Worm (Caenorhabditis elegans) whole organism, L4 larva: ENCODE data around the gene sre-47.
A peak's percentile ranks its signal among the peaks of the same experiment; 100 is the strongest.

Experiments
- D1046.2 ChIP-seq: fragments of 200-800 bp; sonication (Bioruptor generic); IDR thresholded peaks from 2 replicates; pipeline ENCODE4 v1.3.6; 2022; ENCODE audit warnings: missing genetic modification characterization, missing compliant biosample characterization
- F49E8.2 ChIP-seq: sonication (generic microtip); optimal IDR thresholded peaks from 2 replicates; lab custom pipeline; 2016; ENCODE audit warnings: missing compliant biosample characterization, mild to moderate bottlenecking, missing genetic modification characterization, borderline replicate concordance
- T26A8.4 ChIP-seq: fragments of 200-800 bp; sonication (Bioruptor generic); IDR thresholded peaks from 2 replicates; pipeline ENCODE4 v1.3.6; 2022; ENCODE audit warnings: missing genetic modification characterization, missing compliant biosample characterization
- aha-1 ChIP-seq: fragments of 150-350 bp; peaks from one replicate; lab custom pipeline; 2014; ENCODE audit warnings: missing biosample characterization, missing genetic modification characterization
- attf-4 ChIP-seq: sonication (generic microtip); optimal IDR thresholded peaks from 3 replicates; lab custom pipeline; 2017; ENCODE audit warnings: missing biosample characterization, missing genetic modification characterization
- ceh-44 ChIP-seq: fragments of 200-800 bp; sonication (Bioruptor generic); IDR thresholded peaks from 2 replicates; pipeline ENCODE4 v1.3.6; 2022; ENCODE audit warnings: missing genetic modification reagents, missing genetic modification characterization, missing compliant biosample characterization
- ceh-62 ChIP-seq: sonication (generic microtip); optimal IDR thresholded peaks from 2 replicates; lab custom pipeline; 2017; ENCODE audit warnings: missing biosample characterization, missing genetic modification characterization
- cey-2 ChIP-seq: sonication (generic microtip); optimal IDR thresholded peaks from 3 replicates; lab custom pipeline; 2017; ENCODE audit warnings: missing genetic modification characterization, mild to moderate bottlenecking, missing compliant biosample characterization, antibody characterized with exemption, borderline replicate concordance; ENCODE audit not compliant: insufficient read depth
- daf-16 ChIP-seq, 3 experiments: sonication (generic microtip); optimal IDR thresholded peaks; 2 replicates each; lab custom pipeline; 2016 to 2017; ENCODE audit warnings: missing genetic modification characterization in 3 of 3, missing genetic modification reagents in 3 of 3, mild to moderate bottlenecking in 2 of 3, missing compliant biosample characterization in 2 of 3, missing biosample characterization in 1 of 3, moderate library complexity in 1 of 3
- daf-19 ChIP-seq: fragments of 200-800 bp; sonication (Bioruptor generic); conservative IDR thresholded peaks from 2 replicates; pipeline ENCODE4 v1.3.6; 2022; ENCODE audit warnings: missing genetic modification characterization, missing compliant biosample characterization
- daf-8 ChIP-seq: fragments of 200-800 bp; sonication (Bioruptor generic); IDR thresholded peaks from 2 replicates; pipeline ENCODE4 v1.3.6; 2022; ENCODE audit warnings: missing genetic modification characterization, missing compliant biosample characterization
- dmd-6 ChIP-seq: fragments of 200-800 bp; sonication (Bioruptor generic); IDR thresholded peaks from 2 replicates; pipeline ENCODE4 v1.3.6; 2022; ENCODE audit warnings: missing genetic modification reagents, missing genetic modification characterization, missing compliant biosample characterization
- dmd-8 ChIP-seq: fragments of 200-800 bp; sonication (Bioruptor generic); IDR thresholded peaks from 2 replicates; pipeline ENCODE4 v1.3.6; 2022; ENCODE audit warnings: missing genetic modification characterization, missing compliant biosample characterization
- fkh-10 ChIP-seq: fragments of 150-350 bp; optimal IDR thresholded peaks from 2 replicates; lab custom pipeline; 2014; ENCODE audit warnings: missing biosample characterization, missing genetic modification reagents, missing genetic modification characterization
- hmg-1.1 ChIP-seq: fragments of 200-800 bp; sonication (Bioruptor generic); IDR thresholded peaks from 2 replicates; pipeline ENCODE4 v1.3.6; 2022; ENCODE audit warnings: missing genetic modification reagents, missing genetic modification characterization, missing compliant biosample characterization
- lim-7 ChIP-seq: fragments of 200-800 bp; sonication (Bioruptor generic); IDR thresholded peaks from 2 replicates; pipeline ENCODE4 v1.3.6; 2022; ENCODE audit warnings: missing genetic modification characterization, missing compliant biosample characterization
- lin-1 ChIP-seq: fragments of 200-800 bp; sonication (Bioruptor generic); IDR thresholded peaks from 2 replicates; pipeline ENCODE4 v1.3.6; 2022; ENCODE audit warnings: missing genetic modification reagents, missing genetic modification characterization, missing compliant biosample characterization
- lin-13 ChIP-seq: fragments of 150-350 bp; optimal IDR thresholded peaks from 2 replicates; lab custom pipeline; 2014; ENCODE audit warnings: missing biosample characterization, missing genetic modification reagents, missing genetic modification characterization
- lin-15B ChIP-seq: fragments of 150-350 bp; sonication (generic microtip); optimal IDR thresholded peaks from 3 replicates; lab custom pipeline; 2014; ENCODE audit warnings: missing biosample characterization, missing genetic modification characterization
- lin-29 ChIP-seq: fragments of 200-800 bp; sonication (Bioruptor generic); IDR thresholded peaks from 2 replicates; pipeline ENCODE4 v1.3.6; 2022; ENCODE audit warnings: missing genetic modification reagents, missing genetic modification characterization, missing compliant biosample characterization
- lsy-2 ChIP-seq, 2 experiments: fragments of 150-350 bp in 1 of 2; sonication (generic microtip) in 1 of 2; optimal IDR thresholded peaks; 2 replicates each; lab custom pipeline; 2014 to 2017; ENCODE audit warnings: missing biosample characterization in 2 of 2, missing genetic modification characterization in 2 of 2
- madf-5 ChIP-seq, 2 experiments: fragments of 200-800 bp; sonication (Bioruptor generic); IDR thresholded peaks; 2 replicates each; pipeline ENCODE4 v1.3.6; 2022; ENCODE audit warnings: missing compliant biosample characterization in 2 of 2, missing genetic modification characterization in 2 of 2
- madf-9 ChIP-seq: fragments of 200-800 bp; sonication (Bioruptor generic); conservative IDR thresholded peaks from 2 replicates; pipeline ENCODE4 v1.3.6; 2022; ENCODE audit warnings: missing genetic modification reagents, missing genetic modification characterization, missing compliant biosample characterization
- mdl-1 ChIP-seq, 2 experiments: fragments of 150-350 bp in 1 of 2; sonication (generic microtip) in 1 of 2; optimal IDR thresholded peaks; 2 replicates each; lab custom pipeline; 2014 to 2017; ENCODE audit warnings: missing biosample characterization in 2 of 2, missing genetic modification characterization in 2 of 2
- mep-1 ChIP-seq: fragments of 150-350 bp; sonication (generic microtip); optimal IDR thresholded peaks from 3 replicates; lab custom pipeline; 2014; ENCODE audit warnings: missing biosample characterization, missing genetic modification characterization
- mxl-2 ChIP-seq: fragments of 200-800 bp; sonication (Bioruptor generic); conservative IDR thresholded peaks from 2 replicates; pipeline ENCODE4 v1.3.6; 2022; ENCODE audit warnings: missing genetic modification reagents, missing genetic modification characterization, missing compliant biosample characterization
- mxl-3 ChIP-seq: fragments of 200-800 bp; sonication (Bioruptor generic); optimal IDR thresholded peaks from 2 replicates; lab custom pipeline; 2018; ENCODE audit warnings: mild to moderate bottlenecking, missing genetic modification characterization, missing compliant biosample characterization
- nhr-28 ChIP-seq: fragments of 150-350 bp; optimal IDR thresholded peaks from 2 replicates; lab custom pipeline; 2014; ENCODE audit warnings: missing biosample characterization, missing genetic modification characterization
- nhr-41 ChIP-seq: fragments of 200-800 bp; sonication (Bioruptor generic); IDR thresholded peaks from 2 replicates; pipeline ENCODE4 v1.3.6; 2022; ENCODE audit warnings: missing genetic modification reagents, missing genetic modification characterization, missing compliant biosample characterization
- nhr-42 ChIP-seq: fragments of 200-800 bp; sonication (Bioruptor generic); IDR thresholded peaks from 2 replicates; pipeline ENCODE4 v1.3.6; 2022; ENCODE audit warnings: missing genetic modification characterization, missing compliant biosample characterization
- nhr-48 ChIP-seq: sonication (generic microtip); optimal IDR thresholded peaks from 2 replicates; lab custom pipeline; 2016; ENCODE audit warnings: mild to moderate bottlenecking, missing genetic modification characterization, missing compliant biosample characterization
- nhr-6 ChIP-seq: fragments of 150-350 bp; optimal IDR thresholded peaks from 2 replicates; lab custom pipeline; 2014; ENCODE audit warnings: missing biosample characterization, missing genetic modification characterization
- nhr-77 ChIP-seq: fragments of 150-350 bp; optimal IDR thresholded peaks from 2 replicates; lab custom pipeline; 2014; ENCODE audit warnings: missing biosample characterization, missing genetic modification characterization
- pha-4 ChIP-seq, 2 experiments: fragments of 150-350 bp in 1 of 2; fragments of 200-800 bp in 1 of 2; sonication (Bioruptor generic) in 1 of 2; IDR thresholded peaks in 1 of 2; optimal IDR thresholded peaks in 1 of 2; 2 replicates each; pipeline versions ENCODE4 v1.3.6 to Lab custom; 2014 to 2022; ENCODE audit warnings: missing genetic modification characterization in 2 of 2, missing genetic modification reagents in 2 of 2, missing biosample characterization in 1 of 2, missing compliant biosample characterization in 1 of 2
- spr-3 ChIP-seq: fragments of 200-800 bp; sonication (Bioruptor generic); optimal IDR thresholded peaks from 2 replicates; lab custom pipeline; 2018; ENCODE audit warnings: mild to moderate bottlenecking, missing genetic modification characterization, missing compliant biosample characterization
- tra-1 ChIP-seq: fragments of 200-800 bp; sonication (Bioruptor generic); IDR thresholded peaks from 2 replicates; pipeline ENCODE4 v1.3.6; 2022; ENCODE audit warnings: missing genetic modification reagents, missing genetic modification characterization, missing compliant biosample characterization
- unc-39 ChIP-seq: sonication (generic microtip); optimal IDR thresholded peaks from 2 replicates; lab custom pipeline; 2017; ENCODE audit warnings: missing biosample characterization, missing genetic modification characterization
- unc-62 ChIP-seq, 3 experiments: fragments of 150-350 bp in 1 of 3; sonication (generic microtip); optimal IDR thresholded peaks in 2 of 3; peaks in 1 of 3; 1 replicate in 1 of 3; 2 replicates in 2 of 3; lab custom pipeline; 2014 to 2017; ENCODE audit warnings: missing biosample characterization in 3 of 3, missing genetic modification characterization in 3 of 3, missing genetic modification reagents in 3 of 3, missing genotype in 1 of 3
- zip-2 ChIP-seq: fragments of 150-350 bp; optimal IDR thresholded peaks from 2 replicates; lab custom pipeline; 2014; ENCODE audit warnings: missing biosample characterization, missing genetic modification characterization
- ztf-7 ChIP-seq: fragments of 150-350 bp; optimal IDR thresholded peaks from 2 replicates; lab custom pipeline; 2014; ENCODE audit warnings: missing biosample characterization, missing genetic modification characterization

Gene sre-47

ce11 chrII:13976161-13976560 lies 8.3 kb downstream of the sre-47 start, which contains the start of gene Y39G8B.2 (continued):
- TF ChIP-seq D1046.2 (GFP tag; lab: Robert Waterston, UW) = 0 out of 2 replicates have a peak, but pooled peaks have one; percentile 40
- no peak for TF ChIP-seq nhr-41
- no peak for TF ChIP-seq spr-3
- TF ChIP-seq mxl-3 (GFP tag; lab: Kevin White, UChicago) = peak; percentile 76
- no peak for TF ChIP-seq dmd-8
- no peak for TF ChIP-seq nhr-48 (tag; lab: Kevin White, UChicago)
- peak; percentile 86 for TF ChIP-seq lin-13 (GFP tag; lab: Kevin White, UChicago)
- TF ChIP-seq unc-39 = no peak
- peak in 1 of 2 experiments; percentile 54 for TF ChIP-seq mdl-1 (tag; optimal IDR thresholded peaks at IDR 0.05; lab: Kevin White, UChicago)
- TF ChIP-seq mxl-2 (GFP tag; lab: Robert Waterston, UW) = no peak
- TF ChIP-seq zip-2 (tag; lab: Kevin White, UChicago) = no peak
- no peak for TF ChIP-seq pha-4 (GFP tag; IDR thresholded peaks at IDR 0.05; lab: Robert Waterston, UW)
- peak; percentile 4 for TF ChIP-seq pha-4 (tag; optimal IDR thresholded peaks at IDR 0.05; lab: Kevin White, UChicago)
- TF ChIP-seq daf-8 (GFP tag; lab: Robert Waterston, UW) = no peak
- no peak for TF ChIP-seq F49E8.2 (tag; lab: Kevin White, UChicago)
- TF ChIP-seq dmd-6 = peak; percentile 72
- no peak for TF ChIP-seq ceh-62 (tag; lab: Kevin White, UChicago)
- peak; percentile 64 to 93 for TF ChIP-seq lsy-2 (tag; optimal IDR thresholded peaks at IDR 0.05; lab: Kevin White, UChicago)
- peak; percentile 57; the same call in 1 of the 2 replicates for TF ChIP-seq madf-9 (GFP tag; lab: Robert Waterston, UW)
- TF ChIP-seq attf-4 (tag; lab: Kevin White, UChicago) = no peak
- TF ChIP-seq daf-19 (GFP tag; lab: Robert Waterston, UW) = no peak
- peak; percentile 59 for TF ChIP-seq fkh-10 (GFP tag; lab: Kevin White, UChicago)
- no peak for TF ChIP-seq ztf-7
- TF ChIP-seq nhr-77 (tag; lab: Kevin White, UChicago) = peak; percentile 98
- TF ChIP-seq cey-2 (tag; lab: Kevin White, UChicago) = no peak
- no peak for TF ChIP-seq T26A8.4
- no peak for TF ChIP-seq madf-5 (GFP tag; IDR thresholded peaks at IDR 0.05; lab: Robert Waterston, UW)
- 0 out of 2 replicates have a peak, but pooled peaks have one; percentile 16 for TF ChIP-seq lin-1 (GFP tag; lab: Robert Waterston, UW)
- TF ChIP-seq lin-29 (GFP tag; lab: Robert Waterston, UW) = peak; percentile 37; the same call in 1 of the 2 replicates
- TF ChIP-seq nhr-6 (tag; lab: Kevin White, UChicago) = peak; percentile 74
- TF ChIP-seq daf-16 (GFP tag; optimal IDR thresholded peaks at IDR 0.05; lab: Kevin White, UChicago) = no peak
- TF ChIP-seq daf-16 (tag; optimal IDR thresholded peaks at IDR 0.05; lab: Kevin White, UChicago) = peak; percentile 71
- TF ChIP-seq nhr-28 (tag; lab: Kevin White, UChicago) = peak; percentile 70
- no peak for TF ChIP-seq lim-7 (GFP tag; lab: Robert Waterston, UW)
- TF ChIP-seq hmg-1.1 (GFP tag; lab: Robert Waterston, UW) = peak; percentile 92
- TF ChIP-seq ceh-44 (GFP tag; lab: Robert Waterston, UW) = no peak
- peak; percentile 75; the same call in 1 of the 2 replicates for TF ChIP-seq tra-1 (GFP tag; lab: Robert Waterston, UW)
- TF ChIP-seq mep-1 (tag; lab: Kevin White, UChicago) = peak; percentile 90
- TF ChIP-seq aha-1 (tag; lab: Kevin White, UChicago) = peak; percentile 98
- peak in 1 of 2 experiments; percentile 97 for TF ChIP-seq unc-62 (GFP tag; optimal IDR thresholded peaks at IDR 0.05 in 1 of 2; lab: Kevin White, UChicago)
- TF ChIP-seq unc-62 (tag; optimal IDR thresholded peaks at IDR 0.05; lab: Kevin White, UChicago) = no peak

ce11 chrII:13974136-13974535 lies 10.3 kb downstream of the sre-47 start:
- TF ChIP-seq nhr-42 (GFP tag; lab: Robert Waterston, UW) = 0 out of 2 replicates have a peak, but pooled peaks have one; percentile 19
- TF ChIP-seq tra-1 (GFP tag; lab: Robert Waterston, UW) = 0 out of 2 replicates have a peak, but pooled peaks have one; percentile 4
- no peak for TF ChIP-seq lin-15B (tag; lab: Kevin White, UChicago)
